Worm (Caenorhabditis elegans) whole organism, early embryonic: ENCODE measurements around the gene glod-4.

Experiments
- B0310.2 ChIP-seq: sonication (generic microtip); optimal IDR thresholded peaks from 2 replicates; lab custom pipeline; 2016; ENCODE audit warnings: mild to moderate bottlenecking, missing genetic modification characterization, missing compliant biosample characterization
- F13C5.2 ChIP-seq: sonication (generic microtip); optimal IDR thresholded peaks from 2 replicates; lab custom pipeline; 2017; ENCODE audit warnings: mild to moderate bottlenecking, missing genetic modification characterization, inconsistent platforms, missing compliant biosample characterization
- aly-1 ChIP-seq: sonication (generic microtip); optimal IDR thresholded peaks from 2 replicates; lab custom pipeline; 2016; ENCODE audit warnings: missing genetic modification characterization, missing compliant biosample characterization
- ama-1 ChIP-seq: fragments of 150-350 bp; optimal IDR thresholded peaks from 2 replicates; lab custom pipeline; 2014
- ceh-13 ChIP-seq: fragments of 200-800 bp; sonication (Bioruptor generic); optimal IDR thresholded peaks from 2 replicates; lab custom pipeline; 2018; ENCODE audit warnings: mild to moderate bottlenecking, missing genetic modification characterization, missing compliant biosample characterization
- ceh-36 ChIP-seq: sonication (generic microtip); optimal IDR thresholded peaks from 2 replicates; lab custom pipeline; 2016; ENCODE audit warnings: missing genetic modification characterization, inconsistent platforms, missing compliant biosample characterization
- ets-7 ChIP-seq: sonication (generic microtip); optimal IDR thresholded peaks from 2 replicates; lab custom pipeline; 2016; ENCODE audit warnings: missing genotype, missing genetic modification characterization, missing compliant biosample characterization
- flt-1 ChIP-seq: fragments of 200-800 bp; sonication (Bioruptor generic); IDR thresholded peaks from 2 replicates; pipeline ENCODE4 v1.3.6; 2022; ENCODE audit warnings: missing genetic modification characterization, missing compliant biosample characterization
- hmbx-1 ChIP-seq: sonication (generic microtip); optimal IDR thresholded peaks from 2 replicates; lab custom pipeline; 2016; ENCODE audit warnings: mild to moderate bottlenecking, missing genetic modification characterization, missing compliant biosample characterization
- hmg-4 ChIP-seq: fragments of 200-800 bp; sonication (Bioruptor generic); optimal IDR thresholded peaks from 2 replicates; lab custom pipeline; 2018; ENCODE audit warnings: mild to moderate bottlenecking, missing genetic modification characterization, missing compliant biosample characterization
- hnd-1 ChIP-seq: sonication (generic microtip); optimal IDR thresholded peaks from 2 replicates; lab custom pipeline; 2016; ENCODE audit warnings: missing genetic modification characterization, missing compliant biosample characterization
- pes-1 ChIP-seq: fragments of 200-800 bp; sonication (Bioruptor generic); IDR thresholded peaks from 2 replicates; pipeline ENCODE4 v1.3.6; 2022; ENCODE audit warnings: missing genetic modification reagents, missing genetic modification characterization, missing compliant biosample characterization
- scrt-1 ChIP-seq: fragments of 200-800 bp; sonication (Bioruptor generic); IDR thresholded peaks from 2 replicates; pipeline ENCODE4 v1.3.6; 2022; ENCODE audit warnings: missing genetic modification characterization, missing compliant biosample characterization
- sea-1 ChIP-seq: fragments of 200-800 bp; sonication (Bioruptor generic); conservative IDR thresholded peaks from 2 replicates; pipeline ENCODE4 v1.3.6; 2022; ENCODE audit warnings: missing genetic modification characterization, missing compliant biosample characterization
- tbx-11 ChIP-seq: fragments of 200-800 bp; sonication (Bioruptor generic); IDR thresholded peaks from 2 replicates; pipeline ENCODE4 v1.3.6; 2022; ENCODE audit warnings: missing genetic modification characterization, missing compliant biosample characterization
- tbx-37 ChIP-seq: fragments of 200-800 bp; sonication (Bioruptor generic); conservative IDR thresholded peaks from 2 replicates; pipeline ENCODE4 v1.3.6; 2022; ENCODE audit warnings: missing genetic modification reagents, missing genetic modification characterization, missing compliant biosample characterization
- tra-4 ChIP-seq: sonication (generic microtip); optimal IDR thresholded peaks from 2 replicates; lab custom pipeline; 2017; ENCODE audit warnings: missing genetic modification characterization, missing compliant biosample characterization

Gene glod-4

DNA sequence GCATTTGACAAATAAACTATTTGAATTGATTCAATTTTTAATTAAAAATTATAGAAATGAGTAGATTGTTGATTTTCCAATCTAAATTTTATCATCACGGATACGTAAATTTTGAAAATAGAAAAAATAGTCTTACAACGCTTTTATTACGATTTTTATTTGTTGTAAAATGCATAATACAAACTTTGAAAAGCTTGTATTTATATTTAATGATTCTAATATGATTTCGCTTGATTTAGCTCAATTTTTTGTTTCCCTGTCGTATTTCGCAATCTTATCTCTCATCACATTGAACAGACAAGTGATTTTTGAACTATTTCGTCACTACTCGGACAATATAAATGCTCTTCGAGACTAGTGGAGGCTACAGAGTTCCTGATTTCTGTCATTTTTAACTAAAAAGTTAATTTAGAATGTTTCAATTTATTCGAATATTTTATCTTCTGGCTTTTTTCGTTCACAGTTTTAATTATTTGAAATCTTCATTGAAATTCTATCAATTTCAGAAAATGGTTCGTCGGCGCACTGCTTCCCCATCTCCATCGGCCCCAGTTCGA is 1.8 kb upstream of the glod-4 start, which contains the start of the genes wht-3 and har-1:
wht-3 (minus strand) TSS at position 51 of the 557 bp plus-strand sequence.
har-1 (plus strand) TSS at position 507 of the 557 bp plus-strand sequence.
- TF ChIP-seq aly-1 (tag; lab: Kevin White, UChicago) = no peak
- no peak for TF ChIP-seq hmbx-1 (tag; lab: Kevin White, UChicago)
- no peak for TF ChIP-seq flt-1
- no peak for TF ChIP-seq ama-1
- TF ChIP-seq pes-1 (GFP tag; lab: Robert Waterston, UW) = no peak
- no peak for TF ChIP-seq B0310.2 (tag; lab: Kevin White, UChicago)
- TF ChIP-seq tbx-37 (GFP tag; lab: Robert Waterston, UW) = no peak
- no peak for TF ChIP-seq ceh-36 (tag; lab: Kevin White, UChicago)
- TF ChIP-seq scrt-1 (GFP tag; lab: Robert Waterston, UW) = no peak
- TF ChIP-seq tra-4 (tag; lab: Kevin White, UChicago) = no peak
- no peak for TF ChIP-seq ceh-13
- TF ChIP-seq sea-1 = no peak
- TF ChIP-seq hmg-4 (GFP tag; lab: Kevin White, UChicago) = no peak
- TF ChIP-seq F13C5.2 = no peak

DNA sequence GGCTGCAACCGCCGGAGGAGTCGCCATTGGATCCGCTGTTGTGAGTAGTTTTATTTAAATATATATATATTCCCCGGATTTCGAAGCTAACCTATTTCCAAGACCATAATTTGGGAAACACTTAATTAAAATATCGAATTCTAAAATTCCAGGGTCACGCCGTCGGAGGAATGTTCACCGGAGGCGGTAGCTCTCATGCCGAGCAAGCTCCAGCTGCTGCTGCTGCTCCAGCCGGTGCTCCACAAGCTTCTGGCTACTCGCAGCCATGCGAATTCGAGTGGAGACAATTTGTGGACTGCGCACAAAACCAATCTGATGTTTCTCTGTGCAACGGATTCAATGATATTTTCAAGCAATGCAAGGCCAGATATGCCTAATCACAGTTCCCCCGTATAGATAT is 1.1 kb upstream of the glod-4 start:
- TF ChIP-seq hmbx-1 (tag; lab: Kevin White, UChicago) (no peak), hnd-1 (no peak), ets-7 (tag; lab: Kevin White, UChicago) (no peak), tbx-11 (GFP tag; lab: Robert Waterston, UW) (no peak), sea-1 (no peak), hmg-4 (GFP tag; lab: Kevin White, UChicago) (no peak), flt-1 (no peak), ceh-36 (tag; lab: Kevin White, UChicago) (no peak), B0310.2 (tag; lab: Kevin White, UChicago) (no peak)

DNA sequence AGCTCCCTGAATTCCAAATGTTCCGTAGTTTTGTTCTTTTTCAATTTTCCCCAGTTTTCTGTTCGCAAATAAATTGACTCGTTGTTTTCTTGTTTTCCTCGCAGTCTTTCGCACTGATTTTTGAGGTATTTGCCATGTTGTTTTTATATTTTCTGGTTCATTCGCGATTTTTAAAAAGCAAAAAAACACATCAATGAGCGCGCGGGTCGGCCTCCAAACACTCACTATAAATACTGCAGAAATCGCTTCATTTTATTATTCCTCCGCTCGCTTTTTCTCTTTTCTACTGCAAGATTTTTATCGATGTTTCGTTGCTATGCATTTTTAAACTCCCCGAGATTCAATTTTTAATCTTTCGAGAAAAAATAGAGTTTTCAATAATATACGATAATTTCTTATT is 571 bp upstream of the glod-4 start:
- no peak for TF ChIP-seq tbx-11 (GFP tag; lab: Robert Waterston, UW)
- no peak for TF ChIP-seq sea-1

DNA sequence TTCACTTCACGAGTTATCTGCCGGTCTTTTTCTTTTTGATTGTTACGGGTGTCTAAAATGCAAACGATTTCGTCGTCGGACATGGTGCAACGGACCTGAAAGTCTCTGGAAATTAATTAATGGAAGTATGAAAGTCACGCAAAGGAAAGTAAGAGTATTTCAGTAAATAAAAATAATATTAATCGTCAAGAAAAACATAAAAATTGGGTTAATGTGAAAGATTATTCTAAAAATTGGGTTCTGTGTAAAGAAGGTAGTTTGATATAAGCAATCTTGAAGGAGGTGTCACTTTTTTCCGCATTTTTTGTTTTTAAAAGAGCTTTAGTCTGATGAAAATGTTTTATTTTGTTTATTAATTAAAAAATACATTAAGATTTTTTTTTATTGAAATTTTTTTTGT is 3.9 kb downstream of the glod-4 start, which contains the start of gene C16C10.9:
C16C10.9 (minus strand) TSS at position 101 of the 400 bp plus-strand sequence.
- TF ChIP-seq B0310.2 (tag; lab: Kevin White, UChicago) (no peak), sea-1 (no peak), flt-1 (no peak), tbx-37 (GFP tag; lab: Robert Waterston, UW) (no peak), F13C5.2 (no peak), hmbx-1 (tag; lab: Kevin White, UChicago) (no peak), ceh-36 (tag; lab: Kevin White, UChicago) (no peak), scrt-1 (GFP tag; lab: Robert Waterston, UW) (no peak), aly-1 (tag; lab: Kevin White, UChicago) (no peak), ceh-13 (no peak), hnd-1 (no peak), tbx-11 (GFP tag; lab: Robert Waterston, UW) (no peak), ets-7 (tag; lab: Kevin White, UChicago) (no peak), tra-4 (tag; lab: Kevin White, UChicago) (no peak), pes-1 (GFP tag; lab: Robert Waterston, UW) (no peak), ama-1 (no peak), hmg-4 (GFP tag; lab: Kevin White, UChicago) (no peak)

DNA sequence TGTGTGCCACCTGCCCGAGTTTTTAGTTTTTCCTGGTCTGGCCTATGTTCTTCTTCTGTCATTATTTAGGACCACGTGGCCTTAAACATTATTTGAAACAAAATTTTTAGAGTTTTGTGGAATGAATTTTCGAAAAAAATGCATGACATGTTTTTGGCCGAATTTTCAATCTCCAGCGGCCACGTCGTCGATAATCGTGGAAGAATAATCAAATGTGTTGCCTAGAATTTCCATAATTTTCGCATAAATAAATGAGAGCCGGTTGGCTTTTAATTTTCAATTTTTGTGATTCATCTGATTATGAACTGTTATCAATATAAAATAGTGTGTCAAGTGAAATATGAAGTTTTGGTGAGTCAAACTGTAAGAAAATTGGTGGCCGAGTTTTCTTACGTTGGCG is 7.5 kb downstream of the glod-4 start, which contains the start of gene C01G12.16:
C01G12.16 (plus strand) TSS at position 301 of the 400 bp plus-strand sequence.
- TF ChIP-seq tbx-11 (GFP tag; lab: Robert Waterston, UW) (no peak), ets-7 (tag; lab: Kevin White, UChicago) (no peak), tra-4 (tag; lab: Kevin White, UChicago) (no peak), tbx-37 (GFP tag; lab: Robert Waterston, UW) (no peak), pes-1 (GFP tag; lab: Robert Waterston, UW) (no peak)

DNA sequence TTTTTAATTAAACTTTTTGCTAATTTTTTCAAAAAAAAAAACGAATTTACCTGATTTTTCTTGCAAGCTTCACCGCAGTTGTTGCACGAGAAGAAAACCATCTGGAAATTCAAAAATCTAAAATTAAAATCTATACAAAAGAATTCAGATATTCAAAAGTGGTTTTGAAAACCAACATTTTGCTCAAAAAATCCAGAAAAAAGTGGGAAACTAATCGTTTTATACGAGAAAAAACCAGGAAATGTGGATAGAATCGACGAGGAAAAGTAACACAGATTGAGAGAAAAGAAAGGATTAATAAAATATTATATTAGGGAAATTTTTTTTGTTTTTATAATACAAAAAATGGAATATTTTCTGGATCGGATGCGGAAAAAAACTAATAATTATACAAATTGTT is 10.7 kb downstream of the glod-4 start, which contains the start of gene C16C10.8:
C16C10.8 (minus strand) TSS at position 101 of the 400 bp plus-strand sequence.
- TF ChIP-seq flt-1 = no peak
- TF ChIP-seq F13C5.2 = no peak
- TF ChIP-seq sea-1 = no peak
- no peak for TF ChIP-seq tra-4 (tag; lab: Kevin White, UChicago)
- no peak for TF ChIP-seq hmbx-1 (tag; lab: Kevin White, UChicago)
- no peak for TF ChIP-seq hnd-1
- TF ChIP-seq hmg-4 (GFP tag; lab: Kevin White, UChicago) = no peak
- no peak for TF ChIP-seq ceh-36 (tag; lab: Kevin White, UChicago)
- no peak for TF ChIP-seq scrt-1 (GFP tag; lab: Robert Waterston, UW)
- TF ChIP-seq pes-1 (GFP tag; lab: Robert Waterston, UW) = no peak
- TF ChIP-seq ets-7 (tag; lab: Kevin White, UChicago) = no peak
- TF ChIP-seq aly-1 (tag; lab: Kevin White, UChicago) = no peak
- no peak for TF ChIP-seq ceh-13

DNA sequence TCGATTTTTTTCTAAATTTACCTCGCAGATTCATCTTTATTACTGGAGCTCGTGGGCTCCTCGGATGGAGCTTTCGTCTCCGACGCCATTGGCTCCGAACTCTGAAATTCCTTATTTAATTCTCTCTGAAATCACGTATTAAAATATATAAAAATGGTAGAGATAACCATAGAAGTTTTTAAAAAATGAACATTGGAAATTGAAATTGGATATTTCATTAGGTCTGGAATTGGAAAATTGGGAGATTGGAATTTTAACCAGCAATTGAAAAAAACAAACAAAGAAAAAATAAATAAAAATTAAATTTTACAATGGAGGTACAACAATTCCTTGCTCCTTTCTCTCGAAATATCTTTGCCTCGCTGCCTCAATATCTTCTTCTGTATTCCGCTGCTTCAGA is 13.3 kb downstream of the glod-4 start, which contains the start of gene rnf-5:
rnf-5 (minus strand) TSS at position 101 of the 400 bp plus-strand sequence.
- TF ChIP-seq sea-1 (no peak), ets-7 (tag; lab: Kevin White, UChicago) (no peak), hnd-1 (no peak), flt-1 (no peak), hmbx-1 (tag; lab: Kevin White, UChicago) (no peak), tra-4 (tag; lab: Kevin White, UChicago) (no peak), aly-1 (tag; lab: Kevin White, UChicago) (no peak), tbx-11 (GFP tag; lab: Robert Waterston, UW) (no peak), ceh-13 (no peak)

DNA sequence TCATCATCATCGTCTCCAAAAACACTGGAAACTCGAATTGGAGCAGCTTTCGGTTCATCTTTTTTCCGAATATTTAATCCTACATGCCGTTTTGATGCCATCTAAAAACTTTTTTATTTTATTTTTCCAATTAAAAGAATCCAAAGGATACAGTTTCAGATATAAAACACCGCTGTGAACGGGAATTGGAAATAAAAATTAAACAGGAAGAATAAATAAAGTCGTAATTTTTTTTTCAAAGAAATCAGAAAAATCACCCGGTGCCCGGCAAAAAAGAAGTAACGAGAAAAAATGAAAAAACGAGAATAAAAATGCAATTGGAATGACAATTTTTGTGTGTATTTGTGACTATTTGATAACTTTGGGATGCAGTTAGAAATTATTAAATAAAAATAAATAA is 15.3 kb downstream of the glod-4 start, which contains the start of gene ccdc-55:
ccdc-55 (minus strand) TSS at position 101 of the 400 bp plus-strand sequence.
- no peak for TF ChIP-seq B0310.2 (tag; lab: Kevin White, UChicago)
